Fruit fly (Drosophila melanogaster) whole organism, wandering third instar larva: ENCODE results near the gene Sid.

Experiments
- CG32264 ChIP-seq: fragments of 200-800 bp; sonication (Bioruptor generic); optimal IDR thresholded peaks from 2 replicates; lab custom pipeline; 2016; ENCODE audit warnings: missing biosample characterization, missing genetic modification characterization
- CG9705 ChIP-seq: fragments of 200-800 bp; sonication (Bioruptor generic); optimal IDR thresholded peaks from 2 replicates; lab custom pipeline; 2018; ENCODE audit warnings: missing biosample characterization, mild to moderate bottlenecking, missing genetic modification characterization
- CrebA ChIP-seq: fragments of 200-800 bp; sonication (Bioruptor generic); optimal IDR thresholded peaks from 2 replicates; lab custom pipeline; 2016; ENCODE audit warnings: missing biosample characterization, mild to moderate bottlenecking, missing genetic modification characterization, borderline replicate concordance
- Dif ChIP-seq: fragments of 200-275, 200-300 bp; sonication (Bioruptor generic); optimal IDR thresholded peaks from 2 replicates; lab custom pipeline; 2018; ENCODE audit warnings: missing biosample characterization, missing genetic modification characterization; ENCODE audit not compliant: partially characterized antibody
- HLH106 ChIP-seq: fragments of 200-800 bp; optimal IDR thresholded peaks from 3 replicates; lab custom pipeline; 2019; ENCODE audit warnings: missing biosample characterization, mild to moderate bottlenecking, missing genetic modification characterization, moderate library complexity
- Hr78 ChIP-seq: fragments of >200 bp; optimal IDR thresholded peaks from 2 replicates; lab custom pipeline; 2017; ENCODE audit warnings: missing biosample characterization, missing genetic modification characterization
- Hr83 ChIP-seq: fragments of 200-300 bp; sonication (Bioruptor generic); optimal IDR thresholded peaks from 2 replicates; lab custom pipeline; 2016; ENCODE audit warnings: missing biosample characterization, mild to moderate bottlenecking, missing genetic modification characterization, moderate library complexity; ENCODE audit not compliant: poor library complexity, severe bottlenecking
- Jra ChIP-seq: sonication (Bioruptor generic); optimal IDR thresholded peaks from 2 replicates; lab custom pipeline; 2016; ENCODE audit warnings: missing biosample characterization, missing genetic modification characterization
- Mio ChIP-seq: sonication (Bioruptor generic); optimal IDR thresholded peaks from 2 replicates; lab custom pipeline; 2016; ENCODE audit warnings: missing biosample characterization, missing genetic modification characterization
- Myc ChIP-seq: fragments of >200 bp; optimal IDR thresholded peaks from 2 replicates; lab custom pipeline; 2017
- N ChIP-seq: fragments of >200 bp; optimal IDR thresholded peaks from 2 replicates; lab custom pipeline; 2018; ENCODE audit warnings: missing biosample characterization, missing external identifiers, missing genetic modification characterization
- OdsH ChIP-seq: fragments of 200-800 bp; sonication (Bioruptor generic); optimal IDR thresholded peaks from 2 replicates; lab custom pipeline; 2016; ENCODE audit warnings: missing biosample characterization, mild to moderate bottlenecking, missing genetic modification characterization
- Rel ChIP-seq, 2 experiments: fragments of 200-800 bp; sonication (Bioruptor generic) in 1 of 2; optimal IDR thresholded peaks; 2 replicates in 1 of 2; 3 replicates in 1 of 2; lab custom pipeline; 2016 to 2019; ENCODE audit warnings: mild to moderate bottlenecking in 2 of 2, missing biosample characterization in 2 of 2, missing genetic modification characterization in 2 of 2, moderate library complexity in 1 of 2
- Sp1 ChIP-seq: fragments of 200-800 bp; sonication (Bioruptor generic); optimal IDR thresholded peaks from 3 replicates; lab custom pipeline; 2019; ENCODE audit warnings: missing biosample characterization, mild to moderate bottlenecking, missing genetic modification characterization, moderate library complexity
- Vsx2 ChIP-seq: fragments of 200-300, 225-300 bp; sonication (Bioruptor generic); optimal IDR thresholded peaks from 2 replicates; lab custom pipeline; 2018; ENCODE audit warnings: missing biosample characterization, missing genetic modification characterization; ENCODE audit not compliant: partially characterized antibody
- brk ChIP-seq: fragments of 200-800 bp; sonication (Bioruptor generic); optimal IDR thresholded peaks from 2 replicates; lab custom pipeline; 2016; ENCODE audit warnings: missing biosample characterization, mild to moderate bottlenecking, missing genetic modification characterization
- dl ChIP-seq, 2 experiments: fragments of 175-275, 200-275 bp in 1 of 2; fragments of 200-275 bp in 1 of 2; sonication (Bioruptor generic); optimal IDR thresholded peaks; lab custom pipeline; 2018; ENCODE audit warnings: mild to moderate bottlenecking in 2 of 2, missing biosample characterization in 2 of 2, missing genetic modification characterization in 2 of 2, moderate library complexity in 2 of 2; ENCODE audit not compliant: partially characterized antibody in 2 of 2, insufficient read depth in 1 of 2
- dsf ChIP-seq: sonication (Bioruptor generic); optimal IDR thresholded peaks from 2 replicates; lab custom pipeline; 2016; ENCODE audit warnings: missing biosample characterization, missing genetic modification characterization, borderline replicate concordance
- ey ChIP-seq: fragments of 200-800 bp; sonication (Bioruptor generic); optimal IDR thresholded peaks from 2 replicates; lab custom pipeline; 2016; ENCODE audit warnings: missing biosample characterization, missing genetic modification characterization
- foxo ChIP-seq, 2 experiments: fragments of 200-800 bp; sonication (Bioruptor generic); optimal IDR thresholded peaks; 2 replicates in 1 of 2; 3 replicates in 1 of 2; lab custom pipeline; 2016 to 2017; ENCODE audit warnings: missing biosample characterization in 2 of 2, missing genetic modification characterization in 2 of 2
- fru ChIP-seq: fragments of 200-800 bp; sonication (Bioruptor generic); optimal IDR thresholded peaks from 3 replicates; lab custom pipeline; 2016; ENCODE audit warnings: missing biosample characterization, mild to moderate bottlenecking, missing genetic modification characterization
- h ChIP-seq: fragments of 200-800 bp; sonication (Bioruptor generic); optimal IDR thresholded peaks from 3 replicates; lab custom pipeline; 2016; ENCODE audit warnings: missing biosample characterization, mild to moderate bottlenecking, missing genetic modification characterization
- jim ChIP-seq: fragments of 175-275, 200-325 bp; sonication (Bioruptor generic); optimal IDR thresholded peaks from 2 replicates; lab custom pipeline; 2016; ENCODE audit warnings: missing biosample characterization, mild to moderate bottlenecking, missing genetic modification characterization
- pan ChIP-seq: fragments of >200 bp; optimal IDR thresholded peaks from 2 replicates; lab custom pipeline; 2017
- rgr ChIP-seq: fragments of 200-800 bp; sonication (Bioruptor generic); optimal IDR thresholded peaks from 3 replicates; lab custom pipeline; 2016; ENCODE audit warnings: missing biosample characterization, mild to moderate bottlenecking, missing genetic modification characterization
- sage ChIP-seq: fragments of 200-800 bp; sonication (Bioruptor generic); optimal IDR thresholded peaks from 2 replicates; lab custom pipeline; 2016; ENCODE audit warnings: missing biosample characterization, mild to moderate bottlenecking, missing genetic modification characterization
- usp ChIP-seq: fragments of >200 bp; optimal IDR thresholded peaks from 2 replicates; lab custom pipeline; 2017; ENCODE audit warnings: missing biosample characterization, missing genetic modification characterization
- woc ChIP-seq: sonication (Bioruptor generic); optimal IDR thresholded peaks from 2 replicates; lab custom pipeline; 2016; ENCODE audit warnings: missing biosample characterization, mild to moderate bottlenecking, missing genetic modification characterization

The Sid gene

DNA sequence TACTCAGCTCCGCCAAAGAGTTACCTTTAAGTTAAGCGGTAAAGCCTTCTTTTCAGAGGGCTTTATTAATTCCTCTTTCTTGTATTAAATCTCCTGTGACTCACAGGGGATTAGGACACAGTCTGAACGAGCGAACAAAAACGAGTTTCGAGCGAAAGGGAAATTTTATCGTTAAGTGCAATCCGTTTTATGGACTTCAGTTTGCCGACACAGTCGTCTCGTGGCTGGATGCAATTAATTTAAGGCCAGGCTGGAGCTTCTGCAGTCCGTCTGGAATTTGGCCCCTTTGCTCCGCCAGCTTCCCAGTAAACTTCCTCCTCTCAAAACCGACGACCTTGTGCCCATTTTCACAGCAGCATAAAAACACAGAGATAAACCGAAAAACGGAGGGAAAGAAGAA lies 9.1 kb downstream of the Sid start:
- no peak for TF ChIP-seq Dif (GFP tag; lab: Kevin White, UChicago)
- no peak for TF ChIP-seq Myc (lab: Kevin White, UChicago)
- no peak for TF ChIP-seq usp (GFP tag; lab: Kevin White, UChicago)
- TF ChIP-seq CG32264 (GFP tag; lab: Kevin White, UChicago): no peak
- TF ChIP-seq CG9705: no peak
- TF ChIP-seq jim: no peak
- TF ChIP-seq Jra (GFP tag; lab: Kevin White, UChicago): no peak
- TF ChIP-seq ey (GFP tag; lab: Kevin White, UChicago): no peak
- no peak for TF ChIP-seq Hr83
- TF ChIP-seq Sp1 (GFP tag; lab: Kevin White, UChicago): no peak
- TF ChIP-seq Mio: no peak
- no peak for TF ChIP-seq CrebA (GFP tag; lab: Kevin White, UChicago)
- TF ChIP-seq Vsx2 (GFP tag; lab: Kevin White, UChicago): no peak
- no peak for TF ChIP-seq woc (GFP tag; lab: Kevin White, UChicago)
- TF ChIP-seq foxo (GFP tag; optimal IDR thresholded peaks at IDR 0.05; lab: Kevin White, UChicago): no peak

DNA sequence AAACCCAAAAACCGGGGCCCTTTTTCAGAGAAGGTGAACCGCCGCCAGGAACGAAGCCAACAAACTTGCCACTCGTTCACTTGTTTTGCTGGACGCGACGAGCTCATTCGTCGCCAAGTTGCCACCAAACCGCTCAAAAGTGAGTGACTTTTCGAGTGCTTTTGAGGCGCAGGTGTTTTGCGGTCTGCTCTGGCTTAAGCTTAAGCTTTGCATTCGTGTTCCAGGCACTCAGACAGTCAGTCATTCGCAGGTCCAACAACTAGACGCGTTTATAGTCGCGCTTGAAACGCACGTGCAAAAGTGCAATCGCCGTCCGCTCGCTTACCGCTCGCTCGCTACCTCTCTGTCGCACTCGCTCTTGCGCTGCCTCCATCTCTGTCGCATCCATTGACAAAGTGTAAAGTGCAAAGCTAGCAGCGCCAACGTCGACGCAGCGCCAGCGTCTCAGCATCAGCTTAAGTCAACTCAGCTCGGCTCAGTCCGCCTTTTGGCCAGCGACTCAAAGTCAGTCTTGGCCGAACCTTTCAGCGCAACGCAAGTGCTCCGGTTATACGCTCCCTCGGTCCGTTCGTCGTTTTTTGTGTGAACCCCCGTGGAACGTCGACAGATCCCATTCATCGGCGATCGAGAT lies 11.4 kb downstream of the Sid start:
- TF ChIP-seq woc (GFP tag; lab: Kevin White, UChicago) (no peak), dl (GFP tag; optimal IDR thresholded peaks at IDR 0.05; lab: Kevin White, UChicago; ENCODE audit: insufficient read depth in 1 of 2, partially characterized antibody in 2 of 2) (no peak), Dif (GFP tag; lab: Kevin White, UChicago) (peak; percentile 19), Mio (no peak), OdsH (GFP tag; lab: Kevin White, UChicago) (no peak), foxo (GFP tag; optimal IDR thresholded peaks at IDR 0.05; lab: Kevin White, UChicago) (no peak), fru (GFP tag; lab: Kevin White, UChicago) (peak; percentile 23), Myc (lab: Kevin White, UChicago) (no peak), CG9705 (no peak), pan (lab: Kevin White, UChicago) (no peak), Rel (GFP tag; optimal IDR thresholded peaks at IDR 0.05; lab: Kevin White, UChicago) (no peak), Rel (tag; optimal IDR thresholded peaks at IDR 0.05; lab: Kevin White, UChicago) (peak; percentile 97)
- TF ChIP-seq, all 38 proteins: peak for 3

DNA sequence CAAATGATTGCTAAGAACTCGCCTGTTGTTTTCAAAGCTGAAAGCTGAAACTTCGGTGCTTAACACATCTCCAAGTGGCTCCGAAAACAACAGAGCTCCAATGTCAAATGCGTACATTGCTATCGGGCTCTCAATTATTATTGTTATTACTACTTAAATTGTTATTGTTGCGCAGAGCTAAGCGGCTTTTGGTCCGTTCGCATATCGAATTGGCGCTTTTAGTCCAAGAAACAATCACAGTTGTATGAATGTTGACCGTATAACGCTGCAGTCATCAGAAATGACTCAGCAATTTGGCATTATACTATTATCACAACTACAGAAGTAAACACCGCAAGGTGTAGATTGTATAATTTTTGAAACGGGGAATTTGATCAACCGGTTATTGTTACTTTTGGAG lies 15.1 kb downstream of the Sid start:
- TF ChIP-seq Sp1 (GFP tag; lab: Kevin White, UChicago): no peak
- TF ChIP-seq dsf (GFP tag; lab: Kevin White, UChicago): no peak
- no peak for TF ChIP-seq HLH106 (tag; lab: Kevin White, UChicago)
- TF ChIP-seq h: no peak

DNA sequence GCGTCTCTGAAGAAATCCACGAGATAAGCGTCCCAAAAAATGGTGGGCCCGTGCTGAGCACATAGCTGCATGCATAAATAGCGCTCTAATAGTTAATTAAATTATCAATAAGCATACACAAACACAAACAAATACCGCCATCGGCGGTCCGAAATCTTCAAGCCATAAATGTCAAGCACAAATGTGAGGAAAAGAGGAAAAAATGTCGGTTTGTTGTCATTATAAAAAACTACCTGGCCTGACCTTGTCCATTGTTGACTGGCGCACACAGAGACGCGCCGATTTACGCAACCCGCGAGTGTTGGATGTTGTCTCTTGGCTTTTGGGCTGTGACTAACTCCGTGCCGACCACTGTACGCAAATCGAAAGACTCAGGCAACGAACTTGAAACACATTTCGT lies 17.5 kb downstream of the Sid start:
- TF ChIP-seq dl (GFP tag; optimal IDR thresholded peaks at IDR 0.05; lab: Kevin White, UChicago; ENCODE audit: insufficient read depth in 1 of 2, partially characterized antibody in 2 of 2) (no peak), rgr (GFP tag; lab: Kevin White, UChicago) (no peak), woc (GFP tag; lab: Kevin White, UChicago) (no peak), jim (no peak), Hr83 (no peak), sage (GFP tag; lab: Kevin White, UChicago) (no peak), Rel (GFP tag; optimal IDR thresholded peaks at IDR 0.05; lab: Kevin White, UChicago) (no peak), Rel (tag; optimal IDR thresholded peaks at IDR 0.05; lab: Kevin White, UChicago) (no peak), Mio (no peak), Vsx2 (GFP tag; lab: Kevin White, UChicago) (no peak)

DNA sequence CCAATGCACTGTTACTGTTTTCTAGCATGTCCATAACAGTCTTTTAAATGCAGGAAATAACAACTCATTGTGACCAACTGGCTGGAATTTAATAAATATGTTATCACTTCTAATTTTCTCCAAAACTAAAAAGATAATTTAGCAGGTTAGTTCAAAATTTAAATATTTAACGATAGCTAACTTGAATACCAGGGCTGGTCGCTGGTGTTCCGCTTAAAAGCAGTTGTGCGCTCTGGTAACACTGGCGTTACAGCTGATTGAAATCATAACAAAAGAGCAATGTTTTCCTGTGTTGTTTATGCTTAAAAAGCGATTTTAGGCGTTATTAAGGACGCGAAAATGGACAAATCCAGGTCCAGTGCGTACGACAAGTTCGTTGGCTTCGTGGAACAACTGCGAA lies 25.5 kb downstream of the Sid start, which contains the start of gene htt:
htt (plus strand) TSS at position 250 of the 400 bp plus-strand sequence.
- TF ChIP-seq brk (GFP tag; lab: Kevin White, UChicago) (no peak), Hr78 (GFP tag; lab: Kevin White, UChicago) (no peak), HLH106 (tag; lab: Kevin White, UChicago) (no peak), CG9705 (no peak), Jra (GFP tag; lab: Kevin White, UChicago) (no peak), OdsH (GFP tag; lab: Kevin White, UChicago) (no peak), CG32264 (GFP tag; lab: Kevin White, UChicago) (no peak), Dif (GFP tag; lab: Kevin White, UChicago) (no peak), N (GFP tag; lab: Kevin White, UChicago) (no peak)
